Worm (Caenorhabditis elegans): ENCODE measurements around the gene srlf-7.

Gene srlf-7

ce11 chrIV:7230198-7230597 lies 41.1 kb downstream of the srlf-7 start, which contains the start of gene cap-1 (continued):
- no peak for TF ChIP-seq sptf-1 (tag; optimal IDR thresholded peaks at IDR 0.05)
- TF ChIP-seq hlh-4 (tag; optimal IDR thresholded peaks at IDR 0.05) = no peak
- TF ChIP-seq ama-1 (optimal IDR thresholded peaks at IDR 0.05) = no peak
- TF ChIP-seq mab-9 (GFP tag; IDR thresholded peaks at IDR 0.05) = no peak
- TF ChIP-seq xbp-1 (tag; optimal IDR thresholded peaks at IDR 0.05) = peak; percentile 64
- peak; percentile 62 for TF ChIP-seq nhr-20 (tag; optimal IDR thresholded peaks at IDR 0.05)
- TF ChIP-seq sup-37 (GFP tag; optimal IDR thresholded peaks at IDR 0.05) = no peak
- no peak for TF ChIP-seq hpl-2 (GFP tag; optimal IDR thresholded peaks at IDR 0.05)
- TF ChIP-seq vab-15 (tag; optimal IDR thresholded peaks at IDR 0.05) = peak; percentile 35
- peak; percentile 87 for TF ChIP-seq lin-14 (GFP tag; optimal IDR thresholded peaks at IDR 0.05)
- no peak for TF ChIP-seq C34B4.2 (tag; optimal IDR thresholded peaks at IDR 0.05)
- peak; percentile 47 for TF ChIP-seq egl-13 (tag; optimal IDR thresholded peaks at IDR 0.05)
- peak; percentile 89 for TF ChIP-seq mep-1 (tag; optimal IDR thresholded peaks at IDR 0.05)
- peak; percentile 27 for TF ChIP-seq F16B12.6 (tag; optimal IDR thresholded peaks at IDR 0.05)
- peak; percentile 54 to 78 for TF ChIP-seq lin-35 (GFP tag; optimal IDR thresholded peaks at IDR 0.05)
- peak; percentile 46 for TF ChIP-seq snpc-4 (tag; optimal IDR thresholded peaks at IDR 0.05)
- TF ChIP-seq efl-3 (GFP tag; optimal IDR thresholded peaks at IDR 0.05) = no peak
- TF ChIP-seq isw-1 (GFP tag; IDR thresholded peaks at IDR 0.05) = peak; percentile 32
- TF ChIP-seq lin-13 (GFP tag; optimal IDR thresholded peaks at IDR 0.05) = no peak
- peak; percentile 39 for TF ChIP-seq dsc-1 (tag; optimal IDR thresholded peaks at IDR 0.05)
- TF ChIP-seq pag-3 (tag; optimal IDR thresholded peaks at IDR 0.05; ENCODE audit: borderline replicate concordance, insufficient read depth) = no peak
- TF ChIP-seq unc-130 (tag; optimal IDR thresholded peaks at IDR 0.05) = peak; percentile 85
- TF ChIP-seq snu-23 (GFP tag; optimal IDR thresholded peaks at IDR 0.05) = peak; percentile 80
- TF ChIP-seq pax-3 (tag; optimal IDR thresholded peaks at IDR 0.05) = no peak
- TF ChIP-seq nhr-77 (tag; optimal IDR thresholded peaks at IDR 0.05) = peak; percentile 49
- TF ChIP-seq nhr-47 (tag; optimal IDR thresholded peaks at IDR 0.05) = peak; percentile 62
- TF ChIP-seq tbx-2 (tag; optimal IDR thresholded peaks at IDR 0.05) = peak; percentile 53
- TF ChIP-seq mdl-1 (tag; optimal IDR thresholded peaks at IDR 0.05) = peak in 1 of 2 experiments; percentile 40
- peak; percentile 77 for TF ChIP-seq rnt-1 (tag; optimal IDR thresholded peaks at IDR 0.05)
- peak in 2 of 6 experiments; percentile 5 to 82 for TF ChIP-seq elt-3 (tag; optimal IDR thresholded peaks at IDR 0.05)
- TF ChIP-seq C04F5.9 (tag; optimal IDR thresholded peaks at IDR 0.05) = no peak
- TF ChIP-seq ets-5 (GFP tag; IDR thresholded peaks at IDR 0.05) = no peak
- TF ChIP-seq elt-2 (tag; optimal IDR thresholded peaks at IDR 0.05) = peak; percentile 13
- no peak for TF ChIP-seq nhr-84 (tag; optimal IDR thresholded peaks at IDR 0.05)
- TF ChIP-seq nhr-12 (tag; optimal IDR thresholded peaks at IDR 0.05) = no peak
- TF ChIP-seq swsn-7 (tag; optimal IDR thresholded peaks at IDR 0.05) = peak; percentile 61
- TF ChIP-seq alr-1 (tag; optimal IDR thresholded peaks at IDR 0.05; ENCODE audit: borderline replicate concordance) = no peak
- no peak for TF ChIP-seq grh-1 (GFP tag; IDR thresholded peaks at IDR 0.05)
- TF ChIP-seq aha-1 (tag; optimal IDR thresholded peaks at IDR 0.05) = no peak
- no peak for TF ChIP-seq pqm-1 (tag; optimal IDR thresholded peaks at IDR 0.05)
- TF ChIP-seq tlp-1 (tag; optimal IDR thresholded peaks at IDR 0.05) = no peak
- no peak for TF ChIP-seq unc-62 (GFP tag; optimal IDR thresholded peaks at IDR 0.05)
- peak; percentile 67 to 73 for TF ChIP-seq efl-1 (optimal IDR thresholded peaks at IDR 0.05)
- peak; percentile 63 to 89 for TF ChIP-seq efl-1 (GFP tag; optimal IDR thresholded peaks at IDR 0.05 in 1 of 2)
- TF ChIP-seq mef-2 (tag; optimal IDR thresholded peaks at IDR 0.05) = peak; percentile 2
- TF ChIP-seq nhr-85 (tag) = peak; percentile 53
- TF ChIP-seq nhr-11 (tag; optimal IDR thresholded peaks at IDR 0.05) = no peak
- TF ChIP-seq ceh-63 (GFP tag; optimal IDR thresholded peaks at IDR 0.05) = no peak
- TF ChIP-seq unc-86 (tag; optimal IDR thresholded peaks at IDR 0.05) = peak; percentile 25
- TF ChIP-seq nhr-76 (tag; optimal IDR thresholded peaks at IDR 0.05) = no peak
- no peak for TF ChIP-seq ceh-8 (GFP tag; optimal IDR thresholded peaks at IDR 0.05)

All from whole organism, L1 larva.